Comparison of ENCODE assay signal across 5 fruit fly cellular contexts in the genomic region with DNA sequence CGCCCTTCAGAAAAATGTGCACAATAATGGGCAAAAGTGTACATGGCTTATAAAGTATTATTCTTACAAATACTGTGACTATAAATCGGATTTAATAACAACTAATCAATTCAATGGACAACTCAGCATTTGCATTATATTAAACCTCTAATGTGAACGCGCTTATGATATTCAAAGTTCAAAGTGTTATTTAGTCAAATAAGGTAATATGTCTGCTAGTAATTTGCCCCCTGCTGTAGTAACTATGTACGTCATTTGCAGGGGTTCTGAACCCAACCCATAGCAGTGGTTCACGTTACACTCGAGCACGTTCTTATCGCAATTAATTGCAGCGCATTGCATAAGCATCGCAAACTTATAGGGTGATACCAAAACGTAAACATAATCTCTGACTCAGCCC.
TF ChIP-seq lines count a peak whose summit lies in the region.

No protein-coding gene starts in this region.

- peak; percentile 8 for TF ChIP-seq CTCF in whole organism, embryonic (GFP tag; optimal IDR thresholded peaks at IDR 0.05; lab: Kevin White, UChicago)

TF ChIP-seq in whole organism, adult, 20 proteins besides CTCF, POLR2A, EP300 and RAD21 (continues in another document):
- TF ChIP-seq CG14711 (tag; optimal IDR thresholded peaks at IDR 0.05; lab: Kevin White, UChicago) (peak; percentile 64), Clk (GFP tag; optimal IDR thresholded peaks at IDR 0.05; lab: Kevin White, UChicago) (no peak), CG33017 (tag; optimal IDR thresholded peaks at IDR 0.05; lab: Kevin White, UChicago) (peak; percentile 70), cic (GFP tag; optimal IDR thresholded peaks at IDR 0.05; lab: Kevin White, UChicago) (no peak), cnc (optimal IDR thresholded peaks at IDR 0.05; lab: Kevin White, UChicago) (no peak), pad (GFP tag; optimal IDR thresholded peaks at IDR 0.05; lab: Kevin White, UChicago) (peak; percentile 63), toe (GFP tag; optimal IDR thresholded peaks at IDR 0.05; lab: Kevin White, UChicago) (no peak), CG1620 (GFP tag; optimal IDR thresholded peaks at IDR 0.05; lab: Kevin White, UChicago) (no peak), CG7101 (tag; optimal IDR thresholded peaks at IDR 0.05; lab: Kevin White, UChicago) (peak; percentile 83), Hr96 (GFP tag; optimal IDR thresholded peaks at IDR 0.05; lab: Kevin White, UChicago) (no peak), bab1 (GFP tag; optimal IDR thresholded peaks at IDR 0.05; lab: Kevin White, UChicago) (peak; percentile 92), Mnt (GFP tag; optimal IDR thresholded peaks at IDR 0.05; lab: Kevin White, UChicago) (peak; percentile 62), Crg-1 (GFP tag; optimal IDR thresholded peaks at IDR 0.05; lab: Kevin White, UChicago) (peak; percentile 48), tj (GFP tag; optimal IDR thresholded peaks at IDR 0.05; lab: Kevin White, UChicago) (peak; percentile 79), kay (GFP tag; lab: Kevin White, UChicago; ENCODE audit: borderline replicate concordance) (peak; percentile 55), CG7045 (GFP tag; optimal IDR thresholded peaks at IDR 0.05; lab: Kevin White, UChicago) (peak; percentile 30), CG12768 (GFP tag; optimal IDR thresholded peaks at IDR 0.05; lab: Kevin White, UChicago) (peak; percentile 38)

TF ChIP-seq in whole organism, embryonic, 481 proteins besides CTCF, POLR2A, EP300 and RAD21 (continues in another document):
- TF ChIP-seq CG10321 (GFP tag; IDR thresholded peaks at IDR 0.05; lab: Robert Waterston, UW), result 0 out of 2 replicates have a peak, but pooled peaks have one; percentile 9
- TF ChIP-seq schlank (tag; optimal IDR thresholded peaks at IDR 0.05; lab: Kevin White, UChicago), result no peak
- TF ChIP-seq ase (GFP tag; IDR thresholded peaks at IDR 0.05; lab: Robert Waterston, UW), result no peak
- no peak for TF ChIP-seq CG33213 (GFP tag; optimal IDR thresholded peaks at IDR 0.05; lab: Kevin White, UChicago)
- TF ChIP-seq trem (tag; optimal IDR thresholded peaks at IDR 0.05; lab: Kevin White, UChicago), result no peak
- TF ChIP-seq CG6689 (GFP tag; IDR thresholded peaks at IDR 0.05; lab: Robert Waterston, UW), result no peak
- peak; percentile 40 for TF ChIP-seq unpg (GFP tag; optimal IDR thresholded peaks at IDR 0.05; lab: Kevin White, UChicago)
- TF ChIP-seq Rx (GFP tag; IDR thresholded peaks at IDR 0.05; lab: Robert Waterston, UW), result no peak
- no peak for TF ChIP-seq dimm (GFP tag; IDR thresholded peaks at IDR 0.05; lab: Robert Waterston, UW)
- no peak for TF ChIP-seq ac (GFP tag; optimal IDR thresholded peaks at IDR 0.05; lab: Kevin White, UChicago)
- no peak for TF ChIP-seq CG10366 (GFP tag; IDR thresholded peaks at IDR 0.05; lab: Robert Waterston, UW)
- no peak for TF ChIP-seq CG30020 (tag; optimal IDR thresholded peaks at IDR 0.05; lab: Kevin White, UChicago)
- TF ChIP-seq CG15269 (tag; optimal IDR thresholded peaks at IDR 0.05; lab: Kevin White, UChicago), result peak; percentile 42
- 0 out of 3 replicates have a peak, but pooled peaks have one; percentile 22 for TF ChIP-seq tgo (GFP tag; IDR thresholded peaks at IDR 0.05; lab: Robert Waterston, UW)
- TF ChIP-seq crp (GFP tag; optimal IDR thresholded peaks at IDR 0.05; lab: Kevin White, UChicago), result no peak
- no peak for TF ChIP-seq Myb (GFP tag; optimal IDR thresholded peaks at IDR 0.05; lab: Kevin White, UChicago)
- no peak for TF ChIP-seq zen (tag; optimal IDR thresholded peaks at IDR 0.05; lab: Kevin White, UChicago)
- 0 out of 2 replicates have a peak, but pooled peaks have one; percentile 15 for TF ChIP-seq CG31441 (GFP tag; IDR thresholded peaks at IDR 0.05; lab: Robert Waterston, UW)

TF ChIP-seq in whole organism, prepupa, 60 proteins besides CTCF, POLR2A, EP300 and RAD21 (continues in another document):
- TF ChIP-seq fkh (GFP tag; optimal IDR thresholded peaks at IDR 0.05; lab: Kevin White, UChicago), result no peak
- TF ChIP-seq lz (GFP tag; optimal IDR thresholded peaks at IDR 0.05; lab: Kevin White, UChicago), result peak; percentile 38
- TF ChIP-seq CG3919 (GFP tag; optimal IDR thresholded peaks at IDR 0.05; lab: Kevin White, UChicago), result no peak
- peak; percentile 25 for TF ChIP-seq CG31627 (GFP tag; optimal IDR thresholded peaks at IDR 0.05; lab: Kevin White, UChicago)
- no peak for TF ChIP-seq net (GFP tag; optimal IDR thresholded peaks at IDR 0.05; lab: Kevin White, UChicago)
- TF ChIP-seq dac (GFP tag; optimal IDR thresholded peaks at IDR 0.05; lab: Kevin White, UChicago), result no peak
- peak; percentile 32 for TF ChIP-seq CG6792 (GFP tag; optimal IDR thresholded peaks at IDR 0.05; lab: Kevin White, UChicago)
- no peak for TF ChIP-seq CG9139 (GFP tag; optimal IDR thresholded peaks at IDR 0.05; lab: Kevin White, UChicago)
- no peak for TF ChIP-seq Gug (GFP tag; IDR thresholded peaks at IDR 0.05; lab: Robert Waterston, UW)
- TF ChIP-seq CG6854 (GFP tag; optimal IDR thresholded peaks at IDR 0.05; lab: Kevin White, UChicago), result no peak
- TF ChIP-seq dsx (GFP tag; optimal IDR thresholded peaks at IDR 0.05; lab: Kevin White, UChicago; ENCODE audit: poor library complexity, severe bottlenecking), result no peak
- no peak for TF ChIP-seq Ets21C (GFP tag; optimal IDR thresholded peaks at IDR 0.05; lab: Kevin White, UChicago)
- TF ChIP-seq pdm3 (GFP tag; optimal IDR thresholded peaks at IDR 0.05; lab: Kevin White, UChicago), result peak; percentile 41
- no peak for TF ChIP-seq CG11294 (GFP tag; IDR thresholded peaks at IDR 0.05; lab: Robert Waterston, UW)
- peak; percentile 11 for TF ChIP-seq acj6 (GFP tag; optimal IDR thresholded peaks at IDR 0.05; lab: Kevin White, UChicago)
- TF ChIP-seq salr (GFP tag; optimal IDR thresholded peaks at IDR 0.05; lab: Kevin White, UChicago), result no peak
- TF ChIP-seq spab (GFP tag; optimal IDR thresholded peaks at IDR 0.05; lab: Kevin White, UChicago), result no peak
- peak; percentile 55 for TF ChIP-seq Eip78C (GFP tag; lab: Kevin White, UChicago)
- peak; percentile 19 for TF ChIP-seq Hr39 (GFP tag; optimal IDR thresholded peaks at IDR 0.05; lab: Kevin White, UChicago)

TF ChIP-seq in whole organism, pupa, 21 proteins besides CTCF, POLR2A, EP300 and RAD21:
- peak; percentile 33 for TF ChIP-seq CG17806 (tag; optimal IDR thresholded peaks at IDR 0.05; lab: Kevin White, UChicago)
- peak; percentile 28 for TF ChIP-seq CG14655 (GFP tag; optimal IDR thresholded peaks at IDR 0.05; lab: Kevin White, UChicago)
- TF ChIP-seq CG8159 (tag; optimal IDR thresholded peaks at IDR 0.05; lab: Kevin White, UChicago), result no peak
- peak; percentile 25 for TF ChIP-seq CG15710 (tag; optimal IDR thresholded peaks at IDR 0.05; lab: Kevin White, UChicago)
- peak; percentile 1 for TF ChIP-seq CG34367 (tag; optimal IDR thresholded peaks at IDR 0.05; lab: Kevin White, UChicago)
- peak; percentile 28 for TF ChIP-seq CG9948 (tag; optimal IDR thresholded peaks at IDR 0.05; lab: Kevin White, UChicago)
- no peak for TF ChIP-seq CG10348 (GFP tag; IDR thresholded peaks at IDR 0.05; lab: Robert Waterston, UW)
- peak; percentile 19 for TF ChIP-seq CG8301 (tag; optimal IDR thresholded peaks at IDR 0.05; lab: Kevin White, UChicago)
TF ChIP-seq in whole organism, pupa: peak in this region for 6.

TF ChIP-seq in whole organism, wandering third instar larva, 38 proteins besides CTCF, POLR2A, EP300 and RAD21:
- TF ChIP-seq psq (GFP tag; optimal IDR thresholded peaks at IDR 0.05; lab: Kevin White, UChicago) (peak; percentile 10), dmrt93B (GFP tag; optimal IDR thresholded peaks at IDR 0.05; lab: Kevin White, UChicago) (no peak), usp (GFP tag; optimal IDR thresholded peaks at IDR 0.05; lab: Kevin White, UChicago) (no peak), CG9705 (GFP tag; optimal IDR thresholded peaks at IDR 0.05; lab: Kevin White, UChicago) (no peak), ey (GFP tag; optimal IDR thresholded peaks at IDR 0.05; lab: Kevin White, UChicago) (peak; percentile 19), woc (GFP tag; optimal IDR thresholded peaks at IDR 0.05; lab: Kevin White, UChicago) (no peak), rgr (GFP tag; optimal IDR thresholded peaks at IDR 0.05; lab: Kevin White, UChicago) (peak; percentile 11)
